Fruit fly (Drosophila melanogaster): ENCODE results near the gene mRpL12.

dm6 chr3L:8939654-8940053, 16.9 kb upstream of the mRpL12 start:
- TF ChIP-seq CG8478 (optimal IDR thresholded peaks at IDR 0.05) (no peak), CTCF (optimal IDR thresholded peaks at IDR 0.05) (no peak)

Data from S2 (cell line).